Fruit fly (Drosophila melanogaster): Measurements from ENCODE around the gene Rack1.

DNA sequence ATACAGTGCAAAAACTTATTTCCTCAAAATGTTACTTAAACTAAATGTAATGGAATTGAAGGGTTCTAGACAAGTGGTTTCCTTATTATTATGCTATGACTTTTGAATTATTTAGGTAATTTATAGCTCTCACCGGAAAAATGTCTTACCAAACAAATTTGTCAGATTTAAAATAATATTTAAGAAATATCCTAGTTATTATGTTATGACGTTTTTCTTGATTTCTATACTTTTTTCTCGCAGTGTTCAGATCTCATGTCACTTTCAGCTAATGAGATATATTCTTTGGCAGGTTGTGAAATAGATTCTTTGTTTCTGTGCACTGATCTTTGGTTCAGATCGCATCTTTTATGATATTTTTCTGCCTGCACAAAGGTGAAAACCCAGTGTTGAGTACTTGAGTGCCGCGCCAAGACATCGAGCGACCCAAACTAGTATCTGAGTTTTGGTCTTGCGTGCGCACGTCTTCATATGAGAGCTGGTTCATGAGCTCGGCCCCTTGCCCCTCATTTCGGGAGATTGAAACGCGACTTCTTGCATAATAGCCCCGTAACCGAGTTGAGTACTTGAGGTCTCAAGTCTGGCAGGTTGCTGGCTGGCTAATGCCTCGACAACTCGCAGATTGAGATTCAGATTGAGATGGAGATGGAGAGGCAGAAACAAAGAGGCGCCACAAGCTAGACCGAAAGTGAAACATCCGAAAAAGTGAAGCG lies 49.6 kb upstream of the Rack1 start:
- TF ChIP-seq CG16779 (tag; optimal IDR thresholded peaks at IDR 0.05) (no peak), CG4318 (GFP tag; optimal IDR thresholded peaks at IDR 0.05) (no peak), CG6854 (GFP tag; optimal IDR thresholded peaks at IDR 0.05) (no peak), CG15336 (GFP tag; IDR thresholded peaks at IDR 0.05) (no peak), CG6276 (GFP tag; optimal IDR thresholded peaks at IDR 0.05) (no peak), Sox102F (GFP tag; optimal IDR thresholded peaks at IDR 0.05) (peak; percentile 18), Eip75B (GFP tag; optimal IDR thresholded peaks at IDR 0.05) (peak; percentile 47), CG6792 (GFP tag; optimal IDR thresholded peaks at IDR 0.05) (peak; percentile 54), Hr39 (GFP tag; optimal IDR thresholded peaks at IDR 0.05) (no peak)

All from whole organism, prepupa.